Worm (Caenorhabditis elegans): ENCODE data around the gene F32E10.5.

DNA sequence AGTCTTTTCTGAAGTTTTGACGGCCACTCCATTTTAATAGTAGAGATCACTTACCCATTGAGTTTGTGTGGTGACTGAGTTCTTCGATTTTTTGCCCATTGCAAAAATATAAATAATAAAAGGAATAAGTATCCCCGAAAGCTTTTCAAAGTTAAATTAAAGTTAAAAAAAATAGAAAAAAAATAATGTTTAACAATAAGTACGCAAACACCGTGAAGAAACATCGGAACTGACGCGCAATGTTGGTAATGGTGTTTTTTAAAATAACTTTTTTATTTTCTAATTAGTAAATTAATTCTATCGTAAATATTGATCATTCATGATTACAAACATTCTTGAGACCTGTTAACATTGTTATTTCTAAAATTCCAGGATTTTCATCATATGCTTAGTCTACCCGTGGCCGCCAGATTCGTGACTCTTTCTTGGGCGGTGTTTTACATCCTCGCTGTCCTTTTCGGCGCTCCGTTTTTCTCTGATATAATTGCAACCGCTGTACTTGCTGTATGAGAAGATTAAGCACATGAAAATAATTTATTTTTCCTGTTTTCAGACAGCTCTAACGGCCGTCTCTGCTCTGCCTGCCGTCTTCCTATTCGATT lies 21.8 kb downstream of the F32E10.5 start, which contains the start of the genes F49E8.7, F49E8.8 and nprl-2:
- TF ChIP-seq ztf-11 (tag; optimal IDR thresholded peaks at IDR 0.05) (no peak), blmp-1 (tag; optimal IDR thresholded peaks at IDR 0.05) (no peak), nhr-76 (tag; optimal IDR thresholded peaks at IDR 0.05) (no peak), elt-3 (tag; optimal IDR thresholded peaks at IDR 0.05) (no peak), snpc-4 (tag; optimal IDR thresholded peaks at IDR 0.05) (no peak), cnd-1 (tag; optimal IDR thresholded peaks at IDR 0.05) (no peak), nhr-237 (tag; optimal IDR thresholded peaks at IDR 0.05) (no peak), sptf-1 (tag; optimal IDR thresholded peaks at IDR 0.05) (no peak), unc-39 (tag; optimal IDR thresholded peaks at IDR 0.05) (no peak), elt-1 (tag; optimal IDR thresholded peaks at IDR 0.05; ENCODE audit: borderline replicate concordance, insufficient read depth) (no peak), unc-62 (GFP tag; optimal IDR thresholded peaks at IDR 0.05) (no peak), pha-4 (tag; optimal IDR thresholded peaks at IDR 0.05) (no peak), drap-1 (GFP tag; optimal IDR thresholded peaks at IDR 0.05) (no peak)
